Worm (Caenorhabditis elegans): ENCODE data around the gene cacn-1.

ce11 chrII:14106164-14106563 lies 35.8 kb downstream of the cacn-1 start:
- no peak for TF ChIP-seq ceh-28 (tag; optimal IDR thresholded peaks at IDR 0.05)
- TF ChIP-seq lsy-2 (tag; optimal IDR thresholded peaks at IDR 0.05) = no peak
- TF ChIP-seq aly-2 (tag; optimal IDR thresholded peaks at IDR 0.05) = no peak
- no peak for TF ChIP-seq aha-1 (tag)
- TF ChIP-seq daf-16 (GFP tag; optimal IDR thresholded peaks at IDR 0.05) = no peak
- TF ChIP-seq daf-16 (tag; optimal IDR thresholded peaks at IDR 0.05) = no peak
- TF ChIP-seq zag-1 (tag; optimal IDR thresholded peaks at IDR 0.05) = no peak
- TF ChIP-seq nhr-25 (tag; optimal IDR thresholded peaks at IDR 0.05; ENCODE audit: borderline replicate concordance, insufficient read depth) = no peak
- no peak for TF ChIP-seq nhr-237 (tag; optimal IDR thresholded peaks at IDR 0.05)
- no peak for TF ChIP-seq hmg-1.1 (GFP tag; IDR thresholded peaks at IDR 0.05)
- TF ChIP-seq nhr-11 (tag; optimal IDR thresholded peaks at IDR 0.05) = no peak
- TF ChIP-seq cey-2 (tag; optimal IDR thresholded peaks at IDR 0.05; ENCODE audit: borderline replicate concordance, insufficient read depth) = no peak
- TF ChIP-seq F49E8.2 (tag; optimal IDR thresholded peaks at IDR 0.05; ENCODE audit: borderline replicate concordance) = no peak

All from whole organism, L4 larva.